Worm (Caenorhabditis elegans): ENCODE measurements around the gene srx-44.
A peak's percentile ranks its signal among the peaks of the same experiment; 100 is the strongest.

Gene srx-44

DNA sequence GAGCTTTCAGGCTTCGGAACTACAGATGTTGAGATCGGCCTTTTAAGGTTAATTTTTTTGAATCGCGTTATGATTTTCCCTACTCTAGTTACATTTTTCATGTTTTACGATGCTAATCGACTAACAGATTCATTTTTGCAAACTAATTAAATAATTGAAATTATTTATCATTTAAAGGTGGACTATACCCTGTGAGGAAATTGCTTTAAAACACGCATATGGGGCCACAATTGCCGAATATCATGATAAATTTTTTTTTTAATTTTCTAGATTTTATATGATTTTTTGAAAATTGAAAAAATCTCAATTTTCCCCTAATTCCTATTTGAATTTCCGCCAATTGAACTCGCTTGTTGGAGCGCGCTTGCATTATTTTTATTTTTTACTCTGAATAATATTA, 41.9 kb downstream of the srx-44 start, which contains the start of gene fbxa-100:
fbxa-100 (minus strand) TSS at position 101 of the 400 bp plus-strand sequence.
- TF ChIP-seq nhr-77 (tag; optimal IDR thresholded peaks at IDR 0.05) (no peak), xbp-1 (tag; optimal IDR thresholded peaks at IDR 0.05) (no peak), lin-35 (GFP tag; optimal IDR thresholded peaks at IDR 0.05) (no peak), unc-86 (tag; optimal IDR thresholded peaks at IDR 0.05) (no peak), tlp-1 (tag; optimal IDR thresholded peaks at IDR 0.05) (no peak), F16B12.6 (tag; optimal IDR thresholded peaks at IDR 0.05) (no peak), elt-2 (tag; optimal IDR thresholded peaks at IDR 0.05) (no peak), swsn-7 (tag; optimal IDR thresholded peaks at IDR 0.05) (no peak)

DNA sequence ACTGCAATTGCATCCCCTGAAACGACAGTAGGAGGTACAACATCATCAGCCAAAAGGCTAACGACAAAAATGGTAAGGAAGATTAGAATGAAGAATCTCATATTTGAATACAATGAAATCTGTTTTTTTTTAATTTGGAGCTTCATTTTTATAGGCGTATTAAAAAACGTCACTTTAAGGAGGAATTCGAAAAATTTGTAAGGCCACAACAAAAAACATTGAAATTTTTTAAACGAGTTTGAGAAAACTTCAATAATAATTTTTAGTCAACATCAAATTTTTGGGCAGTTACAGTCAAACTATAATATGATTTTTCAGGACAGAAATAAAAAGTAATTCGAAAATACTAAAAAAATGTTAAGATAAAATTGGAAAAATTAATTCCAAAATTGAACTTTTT, 42.6 kb downstream of the srx-44 start, which contains the start of gene F14H3.14:
F14H3.14 (minus strand) TSS at position 101 of the 400 bp plus-strand sequence.
- TF ChIP-seq C04F5.9 (tag; optimal IDR thresholded peaks at IDR 0.05) (no peak), lin-15B (tag; optimal IDR thresholded peaks at IDR 0.05) (no peak), irx-1 (tag; optimal IDR thresholded peaks at IDR 0.05) (no peak), nhr-47 (tag; optimal IDR thresholded peaks at IDR 0.05) (no peak)

DNA sequence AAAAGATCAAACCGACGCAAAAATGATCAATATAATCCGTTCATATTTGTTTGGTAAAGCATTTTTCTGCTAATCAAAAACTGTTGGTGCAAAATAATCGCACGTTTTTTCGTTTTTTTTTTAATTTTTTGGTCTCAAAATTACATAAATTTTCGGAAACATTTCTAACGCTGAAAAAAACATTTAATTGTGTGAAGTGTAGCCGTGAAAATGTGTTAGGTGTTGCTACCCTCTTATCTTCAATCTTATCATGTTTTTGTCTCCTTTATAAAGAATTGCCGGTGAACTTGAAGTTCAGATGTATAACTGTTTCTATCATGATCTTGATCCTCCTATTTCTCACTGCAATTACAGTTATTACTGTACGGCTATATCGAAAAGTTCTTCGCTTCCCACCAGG, 48.8 kb downstream of the srx-44 start, which contains the start of gene cyp-35D1:
cyp-35D1 (plus strand) TSS at position 301 of the 400 bp plus-strand sequence.
- no peak for TF ChIP-seq nhr-76 (tag; optimal IDR thresholded peaks at IDR 0.05)
- no peak for TF ChIP-seq lsy-2 (tag; optimal IDR thresholded peaks at IDR 0.05)
- TF ChIP-seq C34B4.2 (tag; optimal IDR thresholded peaks at IDR 0.05): no peak
- TF ChIP-seq jun-1 (tag; optimal IDR thresholded peaks at IDR 0.05): no peak
- no peak for TF ChIP-seq hpl-2 (GFP tag; optimal IDR thresholded peaks at IDR 0.05)
- no peak for TF ChIP-seq nhr-237 (tag; optimal IDR thresholded peaks at IDR 0.05)
- TF ChIP-seq lin-14 (GFP tag; optimal IDR thresholded peaks at IDR 0.05): no peak
- TF ChIP-seq tlp-1 (tag; optimal IDR thresholded peaks at IDR 0.05): no peak
- TF ChIP-seq unc-98 (GFP tag; IDR thresholded peaks at IDR 0.05): no peak
- no peak for TF ChIP-seq isw-1 (GFP tag; IDR thresholded peaks at IDR 0.05)
- TF ChIP-seq ama-1 (optimal IDR thresholded peaks at IDR 0.05): no peak
- TF ChIP-seq egl-13 (tag; optimal IDR thresholded peaks at IDR 0.05): no peak
- TF ChIP-seq nhr-71 (tag; optimal IDR thresholded peaks at IDR 0.05): no peak
- no peak for TF ChIP-seq unc-30 (tag; optimal IDR thresholded peaks at IDR 0.05)
- no peak for TF ChIP-seq nhr-90 (tag; optimal IDR thresholded peaks at IDR 0.05; ENCODE audit: poor library complexity)

DNA sequence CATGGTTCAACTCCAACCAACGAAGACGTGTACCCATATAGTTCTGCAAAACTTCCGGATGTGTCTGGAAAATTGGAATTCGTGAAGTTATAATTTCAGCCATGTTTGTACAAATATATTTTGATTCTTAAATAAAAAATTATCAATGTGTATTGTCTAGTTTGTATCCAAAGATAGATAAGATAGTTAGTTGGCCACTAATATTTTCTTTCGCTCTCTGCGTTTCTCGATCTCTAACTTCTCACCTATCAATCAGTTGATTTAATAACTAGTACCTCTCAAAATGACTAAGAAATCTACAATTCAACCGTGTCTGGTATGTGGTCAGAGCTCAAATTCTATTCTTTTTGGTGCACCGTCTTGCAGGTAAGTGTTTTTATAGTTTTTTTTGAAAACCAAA, 51.0 kb downstream of the srx-44 start, which contains the start of gene nhr-176:
nhr-176 (plus strand) TSS at position 159 of the 400 bp plus-strand sequence.
- TF ChIP-seq elt-2 (tag; optimal IDR thresholded peaks at IDR 0.05): peak; percentile 36
- TF ChIP-seq lin-15B (tag; optimal IDR thresholded peaks at IDR 0.05): no peak
- TF ChIP-seq efl-1 (optimal IDR thresholded peaks at IDR 0.05): no peak
- TF ChIP-seq efl-1 (GFP tag; optimal IDR thresholded peaks at IDR 0.05 in 1 of 2): peak in 1 of 2 experiments; percentile 34
